Worm (Caenorhabditis elegans) whole organism, L1 larva: ENCODE measurements around the gene hrg-9.

ENCODE experiments used
- C04F5.9 ChIP-seq: sonication (generic microtip); optimal IDR thresholded peaks from 2 replicates; lab custom pipeline; 2016; ENCODE audit warnings: missing genetic modification characterization, missing compliant biosample characterization
- C16A3.4 ChIP-seq: fragments of 150-350 bp; optimal IDR thresholded peaks from 2 replicates; lab custom pipeline; 2014; ENCODE audit warnings: missing biosample characterization, missing genetic modification characterization
- Y116A8C.19 ChIP-seq: sonication (generic microtip); optimal IDR thresholded peaks from 2 replicates; lab custom pipeline; 2016; ENCODE audit warnings: missing compliant biosample characterization, missing genetic modification characterization, borderline replicate concordance
- aha-1 ChIP-seq: fragments of 150-350 bp; optimal IDR thresholded peaks from 2 replicates; lab custom pipeline; 2014; ENCODE audit warnings: missing biosample characterization, missing genetic modification characterization
- alr-1 ChIP-seq: fragments of 200-800 bp; sonication (Bioruptor generic); optimal IDR thresholded peaks from 2 replicates; lab custom pipeline; 2018; ENCODE audit warnings: borderline replicate concordance, mild to moderate bottlenecking, missing genetic modification characterization, missing compliant biosample characterization
- ama-1 ChIP-seq: fragments of 150-350 bp; optimal IDR thresholded peaks from 2 replicates; lab custom pipeline; 2014
- ceh-63 ChIP-seq: fragments of 200-800 bp; sonication (Bioruptor generic); optimal IDR thresholded peaks from 2 replicates; lab custom pipeline; 2018; ENCODE audit warnings: mild to moderate bottlenecking, missing genetic modification characterization, missing compliant biosample characterization
- ceh-8 ChIP-seq: fragments of 200-800 bp; sonication (Bioruptor generic); optimal IDR thresholded peaks from 2 replicates; lab custom pipeline; 2018; ENCODE audit warnings: mild to moderate bottlenecking, missing genetic modification characterization, moderate library complexity, missing compliant biosample characterization
- ceh-82 ChIP-seq, 3 experiments: fragments of 150-350 bp in 1 of 3; sonication (generic microtip) in 2 of 3; optimal IDR thresholded peaks; 2 replicates each; lab custom pipeline; 2014 to 2017; ENCODE audit warnings: missing biosample characterization in 3 of 3, missing genetic modification characterization in 3 of 3
- ceh-88 ChIP-seq: fragments of 200-800 bp; sonication (Bioruptor generic); IDR thresholded peaks from 2 replicates; pipeline ENCODE4 v1.3.6; 2022; ENCODE audit warnings: missing genetic modification characterization, missing compliant biosample characterization
- ceh-90 ChIP-seq: sonication (generic microtip); optimal IDR thresholded peaks from 2 replicates; lab custom pipeline; 2016; ENCODE audit warnings: missing genetic modification characterization, missing compliant biosample characterization
- ces-1 ChIP-seq: fragments of 150-350 bp; optimal IDR thresholded peaks from 2 replicates; lab custom pipeline; 2014; ENCODE audit warnings: missing biosample characterization, missing genetic modification reagents, missing genetic modification characterization
- dsc-1 ChIP-seq: sonication (generic microtip); optimal IDR thresholded peaks from 2 replicates; lab custom pipeline; 2016; ENCODE audit warnings: mild to moderate bottlenecking, missing genetic modification characterization, missing compliant biosample characterization
- efl-1 ChIP-seq, 4 experiments: fragments of 150-350 bp; optimal IDR thresholded peaks in 3 of 4; peaks in 1 of 4; 1 replicate in 1 of 4; 2 replicates in 3 of 4; lab custom pipeline; 2014; ENCODE audit warnings: missing biosample characterization in 2 of 4, missing genetic modification characterization in 2 of 4, missing genetic modification reagents in 2 of 4
- efl-3 ChIP-seq: fragments of 200-800 bp; sonication (Bioruptor generic); optimal IDR thresholded peaks from 2 replicates; lab custom pipeline; 2018; ENCODE audit warnings: mild to moderate bottlenecking, missing genetic modification characterization, missing compliant biosample characterization
- egl-13 ChIP-seq: sonication (generic microtip); optimal IDR thresholded peaks from 2 replicates; lab custom pipeline; 2016; ENCODE audit warnings: missing genotype, missing genetic modification reagents, missing genetic modification characterization, missing compliant biosample characterization
- elt-2 ChIP-seq: sonication (generic microtip); optimal IDR thresholded peaks from 2 replicates; lab custom pipeline; 2016; ENCODE audit warnings: missing genetic modification characterization, mild to moderate bottlenecking, inconsistent platforms, missing compliant biosample characterization, missing genetic modification reagents
- elt-3 ChIP-seq, 6 experiments: fragments of 150-350 bp in 1 of 6; sonication (generic microtip); optimal IDR thresholded peaks; 2 replicates each; lab custom pipeline; 2017 to 2018; ENCODE audit warnings: missing biosample characterization in 6 of 6, missing genetic modification characterization in 6 of 6, inconsistent platforms in 1 of 6
- ets-5 ChIP-seq: fragments of 200-800 bp; sonication (Bioruptor generic); IDR thresholded peaks from 2 replicates; pipeline ENCODE4 v1.3.6; 2022; ENCODE audit warnings: missing genetic modification characterization, missing compliant biosample characterization
- fkh-8 ChIP-seq: sonication (generic microtip); optimal IDR thresholded peaks from 2 replicates; lab custom pipeline; 2016; ENCODE audit warnings: mild to moderate bottlenecking, missing genetic modification characterization, missing compliant biosample characterization
- fos-1 ChIP-seq: fragments of 150-350 bp; optimal IDR thresholded peaks from 2 replicates; lab custom pipeline; 2014; ENCODE audit warnings: missing biosample characterization, missing genetic modification characterization
- hlh-17 ChIP-seq: fragments of 200-800 bp; sonication (Bioruptor generic); optimal IDR thresholded peaks from 2 replicates; lab custom pipeline; 2018; ENCODE audit warnings: missing genetic modification characterization, mild to moderate bottlenecking, missing compliant biosample characterization, moderate library complexity, borderline replicate concordance
- hlh-4 ChIP-seq: sonication (generic microtip); optimal IDR thresholded peaks from 2 replicates; lab custom pipeline; 2016; ENCODE audit warnings: mild to moderate bottlenecking, missing genetic modification characterization, missing compliant biosample characterization
- jun-1 ChIP-seq: fragments of 150-350 bp; optimal IDR thresholded peaks from 2 replicates; lab custom pipeline; 2014; ENCODE audit warnings: missing biosample characterization, missing genetic modification reagents, missing genetic modification characterization
- lin-13 ChIP-seq: fragments of 150-350 bp; optimal IDR thresholded peaks from 2 replicates; lab custom pipeline; 2014; ENCODE audit warnings: missing biosample characterization, missing genetic modification reagents, missing genetic modification characterization
- lin-39 ChIP-seq: fragments of 150-350 bp; optimal IDR thresholded peaks from 2 replicates; lab custom pipeline; 2014; ENCODE audit warnings: missing biosample characterization, missing genetic modification reagents, missing genetic modification characterization
- lir-3 ChIP-seq: sonication (generic microtip); optimal IDR thresholded peaks from 2 replicates; lab custom pipeline; 2016; ENCODE audit warnings: mild to moderate bottlenecking, missing genetic modification characterization, moderate library complexity, missing compliant biosample characterization; ENCODE audit not compliant: poor library complexity
- lsy-2 ChIP-seq, 2 experiments: fragments of 150-350 bp; optimal IDR thresholded peaks; 2 replicates each; lab custom pipeline; 2014; ENCODE audit warnings: missing biosample characterization in 2 of 2, missing genetic modification characterization in 2 of 2
- mab-9 ChIP-seq: fragments of 200-800 bp; sonication (Bioruptor generic); IDR thresholded peaks from 2 replicates; pipeline ENCODE4 v1.3.6; 2022; ENCODE audit warnings: missing genetic modification reagents, missing genetic modification characterization, missing compliant biosample characterization
- mef-2 ChIP-seq: fragments of 150-350 bp; optimal IDR thresholded peaks from 2 replicates; lab custom pipeline; 2014; ENCODE audit warnings: missing biosample characterization, missing genetic modification characterization
- nhr-11 ChIP-seq: fragments of 150-350 bp; optimal IDR thresholded peaks from 2 replicates; lab custom pipeline; 2014; ENCODE audit warnings: missing biosample characterization, missing genetic modification characterization
- nhr-12 ChIP-seq: sonication (generic microtip); optimal IDR thresholded peaks from 2 replicates; lab custom pipeline; 2017; ENCODE audit warnings: missing biosample characterization, missing genetic modification characterization
- nhr-19 ChIP-seq: fragments of 200-800 bp; sonication (Bioruptor generic); conservative IDR thresholded peaks from 2 replicates; pipeline ENCODE4 v1.3.6; 2022; ENCODE audit warnings: missing genetic modification characterization, missing compliant biosample characterization
- nhr-20 ChIP-seq: sonication (generic microtip); optimal IDR thresholded peaks from 2 replicates; lab custom pipeline; 2016; ENCODE audit warnings: mild to moderate bottlenecking, missing genetic modification characterization, missing compliant biosample characterization
- nhr-237 ChIP-seq: fragments of 150-350 bp; optimal IDR thresholded peaks from 2 replicates; lab custom pipeline; 2014; ENCODE audit warnings: missing biosample characterization, missing genetic modification characterization
- nhr-47 ChIP-seq: sonication (generic microtip); optimal IDR thresholded peaks from 2 replicates; lab custom pipeline; 2016; ENCODE audit warnings: mild to moderate bottlenecking, missing genetic modification characterization, moderate library complexity, missing compliant biosample characterization
- nhr-76 ChIP-seq: sonication (generic microtip); optimal IDR thresholded peaks from 2 replicates; lab custom pipeline; 2017; ENCODE audit warnings: missing biosample characterization, missing genetic modification characterization
- nhr-77 ChIP-seq: fragments of 150-350 bp; optimal IDR thresholded peaks from 2 replicates; lab custom pipeline; 2014; ENCODE audit warnings: missing biosample characterization, missing genetic modification characterization
- nhr-84 ChIP-seq: sonication (generic microtip); optimal IDR thresholded peaks from 2 replicates; lab custom pipeline; 2017; ENCODE audit warnings: missing biosample characterization, missing genetic modification characterization
- pax-3 ChIP-seq: fragments of 200-800 bp; sonication (Bioruptor generic); optimal IDR thresholded peaks from 2 replicates; lab custom pipeline; 2018; ENCODE audit warnings: mild to moderate bottlenecking, missing genetic modification characterization, moderate library complexity, missing compliant biosample characterization
- pqm-1 ChIP-seq: sonication (generic microtip); optimal IDR thresholded peaks from 3 replicates; lab custom pipeline; 2017; ENCODE audit warnings: missing biosample characterization, missing genetic modification characterization
- rnt-1 ChIP-seq: sonication (generic microtip); optimal IDR thresholded peaks from 2 replicates; lab custom pipeline; 2016; ENCODE audit warnings: mild to moderate bottlenecking, missing genetic modification characterization, moderate library complexity, missing compliant biosample characterization
- skn-1 ChIP-seq: fragments of 150-350 bp; optimal IDR thresholded peaks from 2 replicates; lab custom pipeline; 2014; ENCODE audit warnings: missing biosample characterization, missing genetic modification characterization
- sox-4 ChIP-seq: sonication (generic microtip); optimal IDR thresholded peaks from 2 replicates; lab custom pipeline; 2016; ENCODE audit warnings: missing genetic modification characterization, missing compliant biosample characterization
- sptf-1 ChIP-seq: fragments of 150-350 bp; optimal IDR thresholded peaks from 2 replicates; lab custom pipeline; 2014; ENCODE audit warnings: missing biosample characterization, missing genetic modification characterization
- sup-37 ChIP-seq: fragments of 200-800 bp; sonication (Bioruptor generic); optimal IDR thresholded peaks from 2 replicates; lab custom pipeline; 2018; ENCODE audit warnings: mild to moderate bottlenecking, missing genetic modification characterization, missing compliant biosample characterization
- tbx-2 ChIP-seq: sonication (generic microtip); optimal IDR thresholded peaks from 2 replicates; lab custom pipeline; 2016; ENCODE audit warnings: missing genetic modification characterization, missing compliant biosample characterization
- unc-62 ChIP-seq: fragments of 150-350 bp; optimal IDR thresholded peaks from 2 replicates; lab custom pipeline; 2014; ENCODE audit warnings: missing biosample characterization, missing genetic modification reagents, missing genetic modification characterization
- vab-15 ChIP-seq: sonication (generic microtip); optimal IDR thresholded peaks from 2 replicates; lab custom pipeline; 2017; ENCODE audit warnings: missing genotype, mild to moderate bottlenecking, missing genetic modification characterization, missing compliant biosample characterization
- xbp-1 ChIP-seq: sonication (generic microtip); optimal IDR thresholded peaks from 2 replicates; lab custom pipeline; 2016; ENCODE audit warnings: missing genetic modification characterization, missing compliant biosample characterization
- zag-1 ChIP-seq: fragments of 150-350 bp; optimal IDR thresholded peaks from 2 replicates; lab custom pipeline; 2014; ENCODE audit warnings: missing biosample characterization, missing genetic modification characterization
- zip-4 ChIP-seq: fragments of 200-800 bp; sonication (Bioruptor generic); optimal IDR thresholded peaks from 2 replicates; lab custom pipeline; 2018; ENCODE audit warnings: mild to moderate bottlenecking, missing genetic modification characterization, moderate library complexity, missing compliant biosample characterization

The hrg-9 gene

DNA sequence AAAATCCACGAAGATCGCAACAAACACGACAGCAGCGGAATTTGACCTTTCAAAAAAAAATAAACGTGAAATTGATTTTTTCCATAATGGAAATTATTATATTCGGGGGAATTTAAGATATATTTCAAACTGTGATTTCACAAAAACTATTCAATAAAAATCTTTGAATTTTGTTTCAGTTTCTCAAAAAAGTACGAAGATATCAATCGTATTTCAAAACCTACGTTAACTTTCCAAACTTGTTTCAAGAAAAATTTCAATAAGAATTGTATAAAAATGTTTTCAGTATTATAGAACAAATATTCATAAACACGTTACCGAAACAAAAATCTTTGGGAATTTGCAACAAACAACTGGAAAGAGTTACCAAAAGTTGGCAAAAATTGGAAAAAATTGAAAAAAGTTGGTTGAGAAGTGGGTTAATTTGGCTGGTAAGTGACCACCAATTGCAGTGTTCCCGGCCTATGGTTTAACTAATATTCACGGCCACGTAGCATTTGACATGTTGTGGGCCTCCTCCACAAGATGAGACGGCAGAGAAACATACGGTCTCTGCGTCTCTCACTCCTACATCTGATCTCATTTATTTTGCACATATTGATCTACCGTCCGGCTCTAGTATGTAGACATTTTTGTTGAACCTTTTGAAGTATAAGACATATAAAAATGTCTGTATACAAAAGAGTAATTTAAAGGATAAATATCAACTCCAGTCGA lies 12.2 kb downstream of the hrg-9 start, which contains the start of the genes T16G1.9 and T16G1.18:
TSS of gene T16G1.9 (minus strand) at position 51 of the 717 bp plus-strand sequence.
TSS of gene T16G1.18 (plus strand) at position 493 of the 717 bp plus-strand sequence.
- TF ChIP-seq rnt-1 (tag; lab: Kevin White, UChicago), result peak; percentile 27
- TF ChIP-seq pax-3 (tag; lab: Kevin White, UChicago), result no peak
- TF ChIP-seq nhr-77 (tag; lab: Kevin White, UChicago), result peak; percentile 30
- no peak for TF ChIP-seq jun-1 (tag; lab: Kevin White, UChicago)
- TF ChIP-seq efl-1 (optimal IDR thresholded peaks at IDR 0.05; lab: Kevin White, UChicago), result peak; percentile 58 to 65
- peak in 1 of 2 experiments; percentile 28 for TF ChIP-seq efl-1 (GFP tag; optimal IDR thresholded peaks at IDR 0.05 in 1 of 2; lab: Kevin White, UChicago)
- TF ChIP-seq ces-1, result no peak
- no peak for TF ChIP-seq nhr-237 (tag; lab: Kevin White, UChicago)
- TF ChIP-seq sox-4 (tag; lab: Kevin White, UChicago), result no peak
- TF ChIP-seq lin-39 (tag; lab: Kevin White, UChicago), result no peak
- no peak for TF ChIP-seq vab-15 (tag; lab: Kevin White, UChicago)
- no peak for TF ChIP-seq lir-3
- TF ChIP-seq xbp-1, result peak; percentile 36
- peak; percentile 25 for TF ChIP-seq nhr-20 (tag; lab: Kevin White, UChicago)
- no peak for TF ChIP-seq skn-1 (tag; lab: Kevin White, UChicago)
- no peak for TF ChIP-seq aha-1 (tag; lab: Kevin White, UChicago)
- no peak for TF ChIP-seq egl-13 (tag; lab: Kevin White, UChicago)
- TF ChIP-seq lsy-2 (tag; optimal IDR thresholded peaks at IDR 0.05; lab: Kevin White, UChicago), result peak; percentile 41 to 67
- TF ChIP-seq alr-1 (tag; lab: Kevin White, UChicago), result no peak
- TF ChIP-seq unc-62 (GFP tag; lab: Kevin White, UChicago), result no peak
- peak; percentile 9 for TF ChIP-seq C16A3.4 (tag; lab: Kevin White, UChicago)
- peak; percentile 14 for TF ChIP-seq tbx-2 (tag; lab: Kevin White, UChicago)
- peak; percentile 24 for TF ChIP-seq nhr-47 (tag; lab: Kevin White, UChicago)
- no peak for TF ChIP-seq C04F5.9 (tag; lab: Kevin White, UChicago)
- peak; percentile 27; the same call in 1 of the 2 replicates for TF ChIP-seq nhr-19
- TF ChIP-seq ceh-8 (GFP tag; lab: Kevin White, UChicago), result no peak
- TF ChIP-seq ceh-90 (tag; lab: Kevin White, UChicago), result no peak
- TF ChIP-seq lin-13, result peak; percentile 22
- TF ChIP-seq fos-1 (tag; lab: Kevin White, UChicago), result no peak
- no peak for TF ChIP-seq pqm-1 (tag; lab: Kevin White, UChicago)
- TF ChIP-seq sptf-1 (tag; lab: Kevin White, UChicago), result no peak
- TF ChIP-seq hlh-4 (tag; lab: Kevin White, UChicago), result no peak
- TF ChIP-seq ama-1 (lab: Kevin White, UChicago), result no peak
- no peak for TF ChIP-seq sup-37
- TF ChIP-seq fkh-8 (tag; lab: Kevin White, UChicago), result no peak
- no peak for TF ChIP-seq zag-1 (tag; lab: Kevin White, UChicago)
- peak in 2 of 3 experiments; percentile 21 to 47 for TF ChIP-seq ceh-82 (tag; optimal IDR thresholded peaks at IDR 0.05; lab: Kevin White, UChicago)
- no peak for TF ChIP-seq mab-9 (GFP tag; lab: Robert Waterston, UW)
- no peak for TF ChIP-seq ceh-88 (GFP tag; lab: Robert Waterston, UW)
- TF ChIP-seq elt-2 (tag; lab: Kevin White, UChicago), result no peak
- TF ChIP-seq nhr-84, result no peak
- TF ChIP-seq ceh-63 (GFP tag; lab: Kevin White, UChicago), result no peak
- no peak for TF ChIP-seq nhr-11 (tag; lab: Kevin White, UChicago)
- no peak for TF ChIP-seq Y116A8C.19
- TF ChIP-seq nhr-12 (tag; lab: Kevin White, UChicago), result no peak
- no peak for TF ChIP-seq dsc-1 (tag; lab: Kevin White, UChicago)
- no peak for TF ChIP-seq mef-2 (tag; lab: Kevin White, UChicago)
- no peak for TF ChIP-seq zip-4
- no peak for TF ChIP-seq ets-5 (GFP tag; lab: Robert Waterston, UW)
- no peak for TF ChIP-seq hlh-17
- TF ChIP-seq elt-3 (tag; optimal IDR thresholded peaks at IDR 0.05; lab: Kevin White, UChicago), result peak in 1 of 6 experiments; percentile 6
- no peak for TF ChIP-seq nhr-76
- TF ChIP-seq efl-3, result no peak
